Worm (Caenorhabditis elegans) whole organism, early embryonic: Measurements from ENCODE around the gene F47B8.2.

Experiments
- ama-1 ChIP-seq: fragments of 150-350 bp; optimal IDR thresholded peaks from 2 replicates; lab custom pipeline; 2014
- ets-7 ChIP-seq: sonication (generic microtip); optimal IDR thresholded peaks from 2 replicates; lab custom pipeline; 2016; ENCODE audit warnings: missing genotype, missing genetic modification characterization, missing compliant biosample characterization
- flt-1 ChIP-seq: fragments of 200-800 bp; sonication (Bioruptor generic); IDR thresholded peaks from 2 replicates; pipeline ENCODE4 v1.3.6; 2022; ENCODE audit warnings: missing genetic modification characterization, missing compliant biosample characterization
- hmg-4 ChIP-seq: fragments of 200-800 bp; sonication (Bioruptor generic); optimal IDR thresholded peaks from 2 replicates; lab custom pipeline; 2018; ENCODE audit warnings: mild to moderate bottlenecking, missing genetic modification characterization, missing compliant biosample characterization
- sea-1 ChIP-seq: fragments of 200-800 bp; sonication (Bioruptor generic); conservative IDR thresholded peaks from 2 replicates; pipeline ENCODE4 v1.3.6; 2022; ENCODE audit warnings: missing genetic modification characterization, missing compliant biosample characterization
- tbx-11 ChIP-seq: fragments of 200-800 bp; sonication (Bioruptor generic); IDR thresholded peaks from 2 replicates; pipeline ENCODE4 v1.3.6; 2022; ENCODE audit warnings: missing genetic modification characterization, missing compliant biosample characterization

DNA sequence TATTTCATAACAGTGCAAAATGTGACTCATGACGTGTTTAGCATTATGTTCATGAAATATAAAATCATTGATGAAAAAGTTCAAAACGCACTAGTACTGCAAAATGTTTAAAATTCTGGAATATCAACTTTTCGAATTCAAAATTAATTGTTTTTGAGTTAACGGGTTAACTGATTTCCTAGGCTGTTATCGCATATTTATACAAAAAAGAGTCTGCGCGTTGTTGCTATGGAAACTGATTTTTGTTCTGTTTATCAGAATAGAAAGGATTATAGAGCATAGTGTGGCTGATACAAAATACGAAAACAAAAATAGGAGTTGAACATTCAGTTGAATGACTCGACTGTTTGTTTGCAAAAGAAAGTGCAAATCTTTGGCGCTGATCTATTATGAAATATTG, 1.2 kb upstream of the F47B8.2 start:
- TF ChIP-seq flt-1 (GFP tag; lab: Robert Waterston, UW) (no peak), ets-7 (tag; lab: Kevin White, UChicago) (no peak), ama-1 (no peak), hmg-4 (GFP tag; lab: Kevin White, UChicago) (no peak), tbx-11 (GFP tag; lab: Robert Waterston, UW) (no peak), sea-1 (no peak)
